Fruit fly (Drosophila melanogaster) whole organism, embryonic: Measurements from ENCODE around the gene Arl6IP1.
A peak's percentile ranks its signal among the peaks of the same experiment; 100 is the strongest.

Experiments used
- Ada2b ChIP-seq: fragments of 200-800 bp; sonication (Bioruptor generic); IDR thresholded peaks from 2 replicates; pipeline ENCODE4 v1.3.6; 2022; ENCODE audit warnings: missing biosample characterization, missing genetic modification characterization
- Antp ChIP-seq: fragments of 200-800 bp; sonication (Bioruptor generic); optimal IDR thresholded peaks from 3 replicates; lab custom pipeline; 2016; ENCODE audit warnings: missing biosample characterization, missing genetic modification characterization
- Atf-2 ChIP-seq: fragments of 200-800 bp; sonication (Bioruptor generic); optimal IDR thresholded peaks from 2 replicates; lab custom pipeline; 2016; ENCODE audit warnings: missing biosample characterization, missing genetic modification characterization
- Atf3 ChIP-seq: fragments of 200-800 bp; sonication (Bioruptor generic); optimal IDR thresholded peaks from 3 replicates; lab custom pipeline; 2016; ENCODE audit warnings: missing biosample characterization, missing genetic modification characterization
- CG10147 ChIP-seq: fragments of 200-800 bp; sonication (Bioruptor generic); optimal IDR thresholded peaks from 2 replicates; lab custom pipeline; 2019; ENCODE audit warnings: missing biosample characterization, mild to moderate bottlenecking, missing genetic modification characterization, moderate library complexity
- CG10267 ChIP-seq: fragments of 200-800 bp; sonication (Bioruptor generic); optimal IDR thresholded peaks from 2 replicates; lab custom pipeline; 2018; ENCODE audit warnings: missing biosample characterization, mild to moderate bottlenecking, missing genetic modification characterization, moderate library complexity
- CG12659 ChIP-seq: fragments of 200-800 bp; sonication (Bioruptor generic); optimal IDR thresholded peaks from 3 replicates; lab custom pipeline; 2017; ENCODE audit warnings: mild to moderate bottlenecking, missing biosample characterization, missing genetic modification reagents, missing genetic modification characterization
- CG13287 ChIP-seq: fragments of 200-800 bp; sonication (Bioruptor generic); IDR thresholded peaks from 2 replicates; pipeline ENCODE4 v1.3.6; 2022; ENCODE audit warnings: missing biosample characterization, missing genetic modification characterization; ENCODE audit not compliant: partially characterized antibody
- CG13624 ChIP-seq: fragments of 200-800 bp; sonication (Bioruptor generic); optimal IDR thresholded peaks from 2 replicates; lab custom pipeline; 2016; ENCODE audit warnings: missing biosample characterization, missing genetic modification characterization
- CG14710 ChIP-seq: fragments of 200-800 bp; sonication (Bioruptor generic); optimal IDR thresholded peaks from 3 replicates; lab custom pipeline; 2019; ENCODE audit warnings: missing biosample characterization, mild to moderate bottlenecking, missing genetic modification characterization, moderate library complexity
- CG14965 ChIP-seq: fragments of 200-800 bp; sonication (Bioruptor generic); optimal IDR thresholded peaks from 2 replicates; lab custom pipeline; 2016; ENCODE audit warnings: missing biosample characterization, missing genetic modification characterization, borderline replicate concordance
- CG15514 ChIP-seq: fragments of 200-800 bp; sonication (Bioruptor generic); optimal IDR thresholded peaks from 3 replicates; lab custom pipeline; 2017; ENCODE audit warnings: missing biosample characterization, missing genetic modification characterization, mild to moderate bottlenecking, moderate library complexity, missing genetic modification reagents
- CG16813 ChIP-seq: fragments of 200-800 bp; sonication (Bioruptor generic); IDR thresholded peaks from 3 replicates; pipeline ENCODE4 v1.3.6; 2022; ENCODE audit warnings: missing biosample characterization, missing genetic modification characterization; ENCODE audit not compliant: partially characterized antibody
- CG17186 ChIP-seq: fragments of 200-800 bp; sonication (Bioruptor generic); optimal IDR thresholded peaks from 3 replicates; lab custom pipeline; 2017; ENCODE audit warnings: missing biosample characterization, missing genetic modification reagents, missing genetic modification characterization
- CG2116 ChIP-seq: fragments of 200-800 bp; sonication (Bioruptor generic); optimal IDR thresholded peaks from 3 replicates; lab custom pipeline; 2018; ENCODE audit warnings: missing biosample characterization, mild to moderate bottlenecking, missing genetic modification characterization
- CG30020 ChIP-seq: fragments of 200-800 bp; optimal IDR thresholded peaks from 2 replicates; lab custom pipeline; 2019; ENCODE audit warnings: missing biosample characterization, mild to moderate bottlenecking, missing genetic modification characterization, moderate library complexity
- CG33557 ChIP-seq: fragments of 200-800 bp; sonication (Bioruptor generic); optimal IDR thresholded peaks from 2 replicates; lab custom pipeline; 2019; ENCODE audit warnings: missing biosample characterization, mild to moderate bottlenecking, missing genetic modification characterization, moderate library complexity
- CG34376 ChIP-seq: fragments of 200-800 bp; sonication (Bioruptor generic); optimal IDR thresholded peaks from 2 replicates; lab custom pipeline; 2018; ENCODE audit warnings: missing biosample characterization, mild to moderate bottlenecking, missing genetic modification characterization
- CG8290 ChIP-seq, 3 experiments: fragments of 200-800 bp; sonication (Bioruptor generic); optimal IDR thresholded peaks; 2 replicates each; lab custom pipeline; 2016 to 2019; ENCODE audit warnings: missing biosample characterization in 3 of 3, missing genetic modification characterization in 3 of 3, mild to moderate bottlenecking in 2 of 3, moderate library complexity in 1 of 3
- CG8944 ChIP-seq: fragments of 200-800 bp; sonication (Bioruptor generic); optimal IDR thresholded peaks from 3 replicates; lab custom pipeline; 2016; ENCODE audit warnings: missing biosample characterization, missing genetic modification characterization
- CoRest ChIP-seq: fragments of 200-800 bp; sonication (Bioruptor generic); optimal IDR thresholded peaks from 3 replicates; lab custom pipeline; 2018; ENCODE audit warnings: missing biosample characterization, mild to moderate bottlenecking, missing genetic modification characterization, moderate library complexity
- Dp ChIP-seq: fragments of 200-800 bp; sonication (Bioruptor generic); optimal IDR thresholded peaks from 2 replicates; lab custom pipeline; 2018; ENCODE audit warnings: missing biosample characterization, mild to moderate bottlenecking, missing genetic modification characterization, moderate library complexity
- Dref ChIP-seq: fragments of 200-800 bp; sonication (Bioruptor generic); IDR thresholded peaks from 2 replicates; pipeline ENCODE4 v1.3.6; 2022; ENCODE audit warnings: missing biosample characterization, missing genetic modification characterization
- Ets97D ChIP-seq: fragments of 200-800 bp; sonication (Bioruptor generic); optimal IDR thresholded peaks from 3 replicates; lab custom pipeline; 2016; ENCODE audit warnings: missing biosample characterization, missing genetic modification characterization
- HLH4C ChIP-seq: fragments of 200-800 bp; sonication (Bioruptor generic); IDR thresholded peaks from 3 replicates; pipeline ENCODE4 v1.3.6; 2022; ENCODE audit warnings: missing biosample characterization, missing genetic modification characterization; ENCODE audit not compliant: partially characterized antibody
- Hr39 ChIP-seq: fragments of >200 bp; optimal IDR thresholded peaks from 2 replicates; lab custom pipeline; 2017
- MBD-R2 ChIP-seq: fragments of 200-800 bp; sonication (Bioruptor generic); IDR thresholded peaks from 2 replicates; pipeline ENCODE4 v1.3.6; 2022; ENCODE audit warnings: missing biosample characterization, missing genetic modification characterization
- Myb ChIP-seq: fragments of 200-800 bp; sonication (Bioruptor generic); optimal IDR thresholded peaks from 2 replicates; lab custom pipeline; 2016; ENCODE audit warnings: missing biosample characterization, missing genetic modification characterization
- Scr ChIP-seq: fragments of 200-800 bp; sonication (Bioruptor generic); IDR thresholded peaks from 2 replicates; pipeline ENCODE4 v1.3.6; 2022; ENCODE audit warnings: missing biosample characterization, missing genetic modification characterization; ENCODE audit not compliant: partially characterized antibody
- Sry-δ ChIP-seq: fragments of 200-800 bp; sonication (Bioruptor generic); optimal IDR thresholded peaks from 2 replicates; lab custom pipeline; 2016; ENCODE audit warnings: missing biosample characterization, missing genetic modification characterization
- Stat92E ChIP-seq, 3 experiments: fragments of >200 bp in 2 of 3; fragments of 200-800 bp in 1 of 3; sonication (Bioruptor generic) in 1 of 3; optimal IDR thresholded peaks; 2 replicates each; lab custom pipeline; 2017 to 2019; ENCODE audit warnings: missing biosample characterization in 3 of 3, missing genetic modification characterization in 3 of 3, mild to moderate bottlenecking in 1 of 3, moderate library complexity in 1 of 3
- ac ChIP-seq: fragments of 200-800 bp; sonication (Bioruptor generic); optimal IDR thresholded peaks from 3 replicates; lab custom pipeline; 2017; ENCODE audit warnings: missing biosample characterization, mild to moderate bottlenecking, missing genetic modification characterization
- bbx ChIP-seq: fragments of 200-800 bp; sonication (Bioruptor generic); IDR thresholded peaks from 2 replicates; pipeline ENCODE4 v1.3.6; 2022; ENCODE audit warnings: missing biosample characterization, missing genetic modification characterization; ENCODE audit not compliant: partially characterized antibody
- caup ChIP-seq: fragments of 200-800 bp; sonication (Bioruptor generic); optimal IDR thresholded peaks from 3 replicates; lab custom pipeline; 2017; ENCODE audit warnings: missing biosample characterization, mild to moderate bottlenecking, missing genetic modification characterization, moderate library complexity; ENCODE audit not compliant: severe bottlenecking
- ci ChIP-seq: fragments of 200-800 bp; sonication (Bioruptor generic); IDR thresholded peaks from 3 replicates; pipeline ENCODE4 v1.3.6; 2022; ENCODE audit warnings: missing biosample characterization, missing genetic modification characterization
- dimm ChIP-seq: fragments of 200-800 bp; sonication (Bioruptor generic); IDR thresholded peaks from 2 replicates; pipeline ENCODE4 v1.3.6; 2022; ENCODE audit warnings: missing biosample characterization, missing genetic modification characterization
- nerfin-2 ChIP-seq: fragments of 200-800 bp; sonication (Bioruptor generic); IDR thresholded peaks from 2 replicates; pipeline ENCODE4 v1.3.6; 2022; ENCODE audit warnings: missing biosample characterization, missing genetic modification characterization; ENCODE audit not compliant: partially characterized antibody
- nom ChIP-seq: fragments of 200-800 bp; sonication (Bioruptor generic); optimal IDR thresholded peaks from 2 replicates; lab custom pipeline; 2017; ENCODE audit warnings: missing biosample characterization, missing genetic modification characterization, mild to moderate bottlenecking, moderate library complexity, missing genetic modification reagents
- pan ChIP-seq, 4 experiments: fragments of >200 bp in 3 of 4; fragments of 200-800 bp in 1 of 4; sonication (Bioruptor generic) in 1 of 4; optimal IDR thresholded peaks in 3 of 4; IDR thresholded peaks in 1 of 4; 2 replicates each; pipeline versions ENCODE4 v1.3.6 to Lab custom; 2017 to 2022; ENCODE audit warnings: missing biosample characterization in 2 of 4, missing genetic modification characterization in 2 of 4, mixed read lengths in 1 of 4
- phol ChIP-seq: fragments of 200-800 bp; sonication (Bioruptor generic); optimal IDR thresholded peaks from 3 replicates; lab custom pipeline; 2018; ENCODE audit warnings: missing biosample characterization, mild to moderate bottlenecking, missing genetic modification characterization, moderate library complexity
- pzg ChIP-seq: fragments of 200-800 bp; sonication (Bioruptor generic); optimal IDR thresholded peaks from 3 replicates; lab custom pipeline; 2018; ENCODE audit warnings: missing biosample characterization, mild to moderate bottlenecking, missing genetic modification characterization, moderate library complexity
- stwl ChIP-seq: fragments of 200-800 bp; sonication (Bioruptor generic); optimal IDR thresholded peaks from 3 replicates; lab custom pipeline; 2018; ENCODE audit warnings: missing biosample characterization, mild to moderate bottlenecking, missing genetic modification characterization, moderate library complexity
- tio ChIP-seq: fragments of 200-800 bp; sonication (Bioruptor generic); optimal IDR thresholded peaks from 2 replicates; lab custom pipeline; 2017; ENCODE audit warnings: missing biosample characterization, missing genetic modification characterization, inconsistent platforms
- tna ChIP-seq: fragments of 200-800 bp; sonication (Bioruptor generic); IDR thresholded peaks from 2 replicates; pipeline ENCODE4 v1.3.6; 2022; ENCODE audit warnings: missing biosample characterization, missing genetic modification characterization; ENCODE audit not compliant: partially characterized antibody
- trem ChIP-seq: fragments of 200-800 bp; optimal IDR thresholded peaks from 3 replicates; lab custom pipeline; 2019; ENCODE audit warnings: missing biosample characterization, mild to moderate bottlenecking, missing genetic modification characterization, moderate library complexity
- z ChIP-seq: fragments of 200-800 bp; sonication (Bioruptor generic); IDR thresholded peaks from 3 replicates; pipeline ENCODE4 v1.3.6; 2022; ENCODE audit warnings: missing biosample characterization, missing genetic modification characterization
- zen2 ChIP-seq: fragments of 200-800 bp; sonication (Bioruptor generic); IDR thresholded peaks from 3 replicates; pipeline ENCODE4 v1.3.6; 2022; ENCODE audit warnings: missing biosample characterization, missing genetic modification characterization; ENCODE audit not compliant: partially characterized antibody

Arl6IP1 gene

dm6 chr3R:16643591-16643990, at the start of gene Arl6IP1:
TSS of gene Arl6IP1 (plus strand) at chr3R:16643605.
- TF ChIP-seq Sry-δ (GFP tag; lab: Kevin White, UChicago) (peak; percentile 62), nerfin-2 (GFP tag; lab: Robert Waterston, UW) (peak; percentile 47; the same call in 1 of the 2 replicates), Ada2b (GFP tag; lab: Robert Waterston, UW) (no peak), CG17186 (peak; percentile 4), HLH4C (peak; percentile 57), Myb (GFP tag; lab: Kevin White, UChicago) (peak; percentile 72), Ets97D (peak; percentile 76), CG13287 (GFP tag; lab: Robert Waterston, UW) (peak; percentile 73), trem (tag; lab: Kevin White, UChicago) (peak; percentile 59), CG10267 (tag; lab: Kevin White, UChicago) (peak; percentile 32), MBD-R2 (GFP tag; lab: Robert Waterston, UW) (peak; percentile 91), CG12659 (GFP tag; lab: Kevin White, UChicago) (peak; percentile 32), ci (GFP tag; lab: Robert Waterston, UW) (0 out of 3 replicates have a peak, but pooled peaks have one; percentile 19), tna (GFP tag; lab: Robert Waterston, UW) (peak; percentile 50), zen2 (GFP tag; lab: Robert Waterston, UW) (peak; percentile 47; the same call in 1 of the 3 replicates), CoRest (tag; lab: Kevin White, UChicago) (peak; percentile 40), Stat92E (GFP tag; optimal IDR thresholded peaks at IDR 0.05; lab: Kevin White, UChicago) (peak in 1 of 3 experiments; percentile 39), Dp (peak; percentile 88), CG33557 (no peak), CG14965 (GFP tag; lab: Kevin White, UChicago) (no peak), nom (GFP tag; lab: Kevin White, UChicago) (peak; percentile 8), ac (GFP tag; lab: Kevin White, UChicago) (no peak), stwl (tag; lab: Kevin White, UChicago) (peak; percentile 97), phol (peak; percentile 52), Antp (GFP tag; lab: Kevin White, UChicago) (no peak), Dref (peak; percentile 88), pan (optimal IDR thresholded peaks at IDR 0.05; lab: Kevin White, UChicago) (no peak), pan (GFP tag; optimal IDR thresholded peaks at IDR 0.05 in 1 of 2, IDR thresholded peaks at IDR 0.05 in 1 of 2) (no peak), Atf-2 (no peak), z (GFP tag; lab: Robert Waterston, UW) (peak; percentile 80), Scr (GFP tag; lab: Robert Waterston, UW) (peak; percentile 56), CG10147 (no peak), dimm (GFP tag; lab: Robert Waterston, UW) (no peak), CG16813 (GFP tag; lab: Robert Waterston, UW) (peak; percentile 19; the same call in 1 of the 3 replicates), pzg (GFP tag; lab: Kevin White, UChicago) (peak; percentile 84), CG15514 (GFP tag; lab: Kevin White, UChicago) (peak; percentile 58), caup (no peak), CG34376 (GFP tag; lab: Kevin White, UChicago) (peak; percentile 8), CG13624 (GFP tag; lab: Kevin White, UChicago) (no peak), CG8290 (GFP tag; optimal IDR thresholded peaks at IDR 0.05; lab: Kevin White, UChicago) (no peak), CG8290 (tag; optimal IDR thresholded peaks at IDR 0.05; lab: Kevin White, UChicago) (no peak), bbx (GFP tag; lab: Robert Waterston, UW) (peak; percentile 67), CG8944 (GFP tag; lab: Kevin White, UChicago) (no peak), CG14710 (peak; percentile 48), tio (no peak), CG2116 (GFP tag; lab: Kevin White, UChicago) (peak; percentile 99), Hr39 (lab: Kevin White, UChicago) (no peak), Atf3 (GFP tag; lab: Kevin White, UChicago) (no peak), CG30020 (tag; lab: Kevin White, UChicago) (peak; percentile 30)
